Worm (Caenorhabditis elegans): ENCODE results near the gene gcy-11.

The gcy-11 gene

ce11 chrX:17034773-17035172 is 20.6 kb downstream of the gcy-11 start:
- TF ChIP-seq ztf-29 (GFP tag; IDR thresholded peaks at IDR 0.05), result no peak
- no peak for TF ChIP-seq klf-2 (GFP tag; conservative IDR thresholded peaks at IDR 0.05)
- no peak for TF ChIP-seq med-1 (GFP tag; optimal IDR thresholded peaks at IDR 0.05; ENCODE audit: insufficient read depth)
- TF ChIP-seq ref-1 (GFP tag; conservative IDR thresholded peaks at IDR 0.05), result no peak
- TF ChIP-seq ztf-23 (GFP tag; IDR thresholded peaks at IDR 0.05), result no peak
- no peak for TF ChIP-seq T22C8.4 (GFP tag; IDR thresholded peaks at IDR 0.05)
- no peak for TF ChIP-seq cog-1 (tag; optimal IDR thresholded peaks at IDR 0.05)
- TF ChIP-seq tab-1 (GFP tag; IDR thresholded peaks at IDR 0.05), result no peak
- no peak for TF ChIP-seq flt-1 (GFP tag; IDR thresholded peaks at IDR 0.05)

- no peak for TF ChIP-seq ref-1 (GFP tag; conservative IDR thresholded peaks at IDR 0.05)
- TF ChIP-seq flt-1 (GFP tag; IDR thresholded peaks at IDR 0.05), result no peak
- no peak for TF ChIP-seq tab-1 (GFP tag; IDR thresholded peaks at IDR 0.05)
- no peak for TF ChIP-seq ztf-29 (GFP tag; IDR thresholded peaks at IDR 0.05)
- no peak for TF ChIP-seq med-1 (GFP tag; optimal IDR thresholded peaks at IDR 0.05; ENCODE audit: insufficient read depth)
Observed at ce11 chrX:17034193-17034592, 21.2 kb downstream of the gcy-11 start.

- TF ChIP-seq ztf-23 (GFP tag; IDR thresholded peaks at IDR 0.05), result peak; percentile 77; the same call in 1 of the 2 replicates
- TF ChIP-seq klf-2 (GFP tag; conservative IDR thresholded peaks at IDR 0.05), result no peak
- TF ChIP-seq T22C8.4 (GFP tag; IDR thresholded peaks at IDR 0.05), result no peak
- TF ChIP-seq ref-1 (GFP tag; conservative IDR thresholded peaks at IDR 0.05), result no peak
- peak; percentile 53; the same call in 1 of the 2 replicates for TF ChIP-seq flt-1 (GFP tag; IDR thresholded peaks at IDR 0.05)
- TF ChIP-seq cog-1 (tag; optimal IDR thresholded peaks at IDR 0.05), result peak; percentile 78
- TF ChIP-seq ztf-29 (GFP tag; IDR thresholded peaks at IDR 0.05), result no peak
Observed at ce11 chrX:17030169-17030914, 25.0 kb downstream of the gcy-11 start, which contains the start of gene ptrn-1. Gene ptrn-1, minus strand, starts transcription at chrX:17030219.

- no peak for TF ChIP-seq tab-1 (GFP tag; IDR thresholded peaks at IDR 0.05)
- no peak for TF ChIP-seq T22C8.4 (GFP tag; IDR thresholded peaks at IDR 0.05)
- TF ChIP-seq med-1 (GFP tag; optimal IDR thresholded peaks at IDR 0.05; ENCODE audit: insufficient read depth), result no peak
- TF ChIP-seq ref-1 (GFP tag; conservative IDR thresholded peaks at IDR 0.05), result no peak
- no peak for TF ChIP-seq cog-1 (tag; optimal IDR thresholded peaks at IDR 0.05)
Observed at ce11 chrX:17020858-17021257, 34.5 kb downstream of the gcy-11 start, which contains the start of gene F35B3.4. Gene F35B3.4, minus strand, starts transcription at chrX:17020958.

- TF ChIP-seq ztf-29 (GFP tag; IDR thresholded peaks at IDR 0.05) (no peak), ztf-23 (GFP tag; IDR thresholded peaks at IDR 0.05) (no peak), med-1 (GFP tag; optimal IDR thresholded peaks at IDR 0.05; ENCODE audit: insufficient read depth) (no peak), tab-1 (GFP tag; IDR thresholded peaks at IDR 0.05) (no peak), flt-1 (GFP tag; IDR thresholded peaks at IDR 0.05) (no peak), klf-2 (GFP tag; conservative IDR thresholded peaks at IDR 0.05) (no peak), ref-1 (GFP tag; conservative IDR thresholded peaks at IDR 0.05) (no peak), T22C8.4 (GFP tag; IDR thresholded peaks at IDR 0.05) (no peak), cog-1 (tag; optimal IDR thresholded peaks at IDR 0.05) (no peak)
Observed at ce11 chrX:17019098-17019497, 36.3 kb downstream of the gcy-11 start.

ce11 chrX:17013162-17013561 is 42.2 kb downstream of the gcy-11 start, which contains the start of gene F35B3.3:
Gene F35B3.3, plus strand, starts transcription at chrX:17013462.
- TF ChIP-seq klf-2 (GFP tag; conservative IDR thresholded peaks at IDR 0.05) (no peak), flt-1 (GFP tag; IDR thresholded peaks at IDR 0.05) (no peak), tab-1 (GFP tag; IDR thresholded peaks at IDR 0.05) (no peak), med-1 (GFP tag; optimal IDR thresholded peaks at IDR 0.05; ENCODE audit: insufficient read depth) (no peak), cog-1 (tag; optimal IDR thresholded peaks at IDR 0.05) (no peak), T22C8.4 (GFP tag; IDR thresholded peaks at IDR 0.05) (no peak), ztf-29 (GFP tag; IDR thresholded peaks at IDR 0.05) (no peak), ztf-23 (GFP tag; IDR thresholded peaks at IDR 0.05) (no peak), ref-1 (GFP tag; conservative IDR thresholded peaks at IDR 0.05) (no peak)

ce11 chrX:17006843-17007242 is 48.5 kb downstream of the gcy-11 start:
- TF ChIP-seq ztf-23 (GFP tag; IDR thresholded peaks at IDR 0.05) (no peak), ztf-29 (GFP tag; IDR thresholded peaks at IDR 0.05) (no peak)

- TF ChIP-seq ztf-29 (GFP tag; IDR thresholded peaks at IDR 0.05) (no peak), cog-1 (tag; optimal IDR thresholded peaks at IDR 0.05) (no peak), med-1 (GFP tag; optimal IDR thresholded peaks at IDR 0.05; ENCODE audit: insufficient read depth) (no peak)
Observed at ce11 chrX:17003473-17004123, 51.8 kb downstream of the gcy-11 start.

- TF ChIP-seq ref-1 (GFP tag; conservative IDR thresholded peaks at IDR 0.05), result no peak
- TF ChIP-seq flt-1 (GFP tag; IDR thresholded peaks at IDR 0.05), result no peak
- no peak for TF ChIP-seq tab-1 (GFP tag; IDR thresholded peaks at IDR 0.05)
- TF ChIP-seq ztf-29 (GFP tag; IDR thresholded peaks at IDR 0.05), result no peak
- TF ChIP-seq T22C8.4 (GFP tag; IDR thresholded peaks at IDR 0.05), result no peak
- TF ChIP-seq klf-2 (GFP tag; conservative IDR thresholded peaks at IDR 0.05), result no peak
- TF ChIP-seq cog-1 (tag; optimal IDR thresholded peaks at IDR 0.05), result no peak
- TF ChIP-seq med-1 (GFP tag; optimal IDR thresholded peaks at IDR 0.05; ENCODE audit: insufficient read depth), result no peak
- TF ChIP-seq ztf-23 (GFP tag; IDR thresholded peaks at IDR 0.05), result no peak
Observed at ce11 chrX:17002149-17002548, 53.2 kb downstream of the gcy-11 start.

- TF ChIP-seq med-1 (GFP tag; optimal IDR thresholded peaks at IDR 0.05; ENCODE audit: insufficient read depth), result no peak
- no peak for TF ChIP-seq ztf-29 (GFP tag; IDR thresholded peaks at IDR 0.05)
- TF ChIP-seq T22C8.4 (GFP tag; IDR thresholded peaks at IDR 0.05), result no peak
- no peak for TF ChIP-seq cog-1 (tag; optimal IDR thresholded peaks at IDR 0.05)
- TF ChIP-seq ztf-23 (GFP tag; IDR thresholded peaks at IDR 0.05), result peak; percentile 62; the same call in 1 of the 2 replicates
Observed at ce11 chrX:16999649-17000048, 55.7 kb downstream of the gcy-11 start.

Data from whole organism, midembryonic.